Worm (Caenorhabditis elegans) whole organism, L1 larva: Measurements from ENCODE around the gene grl-10.
A peak's percentile ranks its signal among the peaks of the same experiment; 100 is the strongest.

ENCODE experiments used
- ama-1 ChIP-seq: fragments of 150-350 bp; optimal IDR thresholded peaks from 2 replicates; lab custom pipeline; 2014
- elt-3 ChIP-seq, 6 experiments: fragments of 150-350 bp in 1 of 6; sonication (generic microtip); optimal IDR thresholded peaks; 2 replicates each; lab custom pipeline; 2017 to 2018; ENCODE audit warnings: missing biosample characterization in 6 of 6, missing genetic modification characterization in 6 of 6, inconsistent platforms in 1 of 6
- fkh-4 ChIP-seq: sonication (generic microtip); optimal IDR thresholded peaks from 2 replicates; lab custom pipeline; 2016; ENCODE audit warnings: missing compliant biosample characterization, missing genetic modification characterization, borderline replicate concordance
- irx-1 ChIP-seq: sonication (generic microtip); optimal IDR thresholded peaks from 2 replicates; lab custom pipeline; 2016; ENCODE audit warnings: missing genetic modification characterization, missing compliant biosample characterization
- lin-39 ChIP-seq: fragments of 150-350 bp; optimal IDR thresholded peaks from 2 replicates; lab custom pipeline; 2014; ENCODE audit warnings: missing biosample characterization, missing genetic modification reagents, missing genetic modification characterization
- nhr-90 ChIP-seq: sonication (generic microtip); optimal IDR thresholded peaks from 2 replicates; lab custom pipeline; 2016; ENCODE audit warnings: mild to moderate bottlenecking, missing genetic modification characterization, missing compliant biosample characterization; ENCODE audit not compliant: poor library complexity
- rnt-1 ChIP-seq: sonication (generic microtip); optimal IDR thresholded peaks from 2 replicates; lab custom pipeline; 2016; ENCODE audit warnings: mild to moderate bottlenecking, missing genetic modification characterization, moderate library complexity, missing compliant biosample characterization
- snu-23 ChIP-seq: sonication (generic microtip); optimal IDR thresholded peaks from 2 replicates; lab custom pipeline; 2016; ENCODE audit warnings: missing genetic modification characterization, missing compliant biosample characterization
- sptf-1 ChIP-seq: fragments of 150-350 bp; optimal IDR thresholded peaks from 2 replicates; lab custom pipeline; 2014; ENCODE audit warnings: missing biosample characterization, missing genetic modification characterization
- ztf-11 ChIP-seq, 2 experiments: sonication (generic microtip); optimal IDR thresholded peaks; 2 replicates each; lab custom pipeline; 2016 to 2017; ENCODE audit warnings: missing genetic modification characterization in 2 of 2, missing biosample characterization in 1 of 2, missing compliant biosample characterization in 1 of 2

ce11 chrV:7728003-7728678, 46.2 kb upstream of the grl-10 start:
- no peak for TF ChIP-seq nhr-90 (tag; lab: Kevin White, UChicago)
- peak; percentile 74 for TF ChIP-seq irx-1 (tag; lab: Kevin White, UChicago)
- TF ChIP-seq ztf-11 (tag; optimal IDR thresholded peaks at IDR 0.05; lab: Kevin White, UChicago): peak in 1 of 2 experiments; percentile 64
- peak; percentile 3 for TF ChIP-seq fkh-4 (tag; lab: Kevin White, UChicago)
- peak; percentile 81 for TF ChIP-seq rnt-1 (tag; lab: Kevin White, UChicago)
- peak; percentile 80 for TF ChIP-seq snu-23 (GFP tag; lab: Kevin White, UChicago)
- no peak for TF ChIP-seq ama-1
- TF ChIP-seq elt-3 (tag; optimal IDR thresholded peaks at IDR 0.05; lab: Kevin White, UChicago): peak in 1 of 6 experiments; percentile 41
- TF ChIP-seq lin-39 (tag; lab: Kevin White, UChicago): peak; percentile 24
- TF ChIP-seq sptf-1 (tag; lab: Kevin White, UChicago): no peak
